Fruit fly (Drosophila melanogaster): Measurements from ENCODE around the gene Idgf3.

Idgf3 gene

DNA sequence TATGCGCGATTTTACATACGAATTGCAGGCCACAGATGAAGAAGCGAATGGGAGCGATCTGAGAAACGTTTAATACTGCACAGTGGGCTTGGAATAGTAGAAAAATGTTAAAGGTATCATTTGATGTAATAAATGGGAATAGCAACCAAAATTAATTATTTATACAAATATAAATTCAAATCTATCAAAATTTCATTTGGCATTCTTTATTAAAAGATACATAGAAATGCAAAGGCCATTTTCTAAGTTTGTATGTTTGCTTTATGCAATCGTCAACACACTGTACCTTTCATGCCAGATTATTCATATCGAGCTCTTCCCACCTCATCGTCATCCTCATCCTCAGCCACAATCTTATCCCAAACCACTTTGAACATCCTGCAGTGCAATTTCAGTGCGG lies 44.2 kb upstream of the Idgf3 start (continued):
- peak; percentile 32 for TF ChIP-seq Hnf4 (GFP tag; optimal IDR thresholded peaks at IDR 0.05)

DNA sequence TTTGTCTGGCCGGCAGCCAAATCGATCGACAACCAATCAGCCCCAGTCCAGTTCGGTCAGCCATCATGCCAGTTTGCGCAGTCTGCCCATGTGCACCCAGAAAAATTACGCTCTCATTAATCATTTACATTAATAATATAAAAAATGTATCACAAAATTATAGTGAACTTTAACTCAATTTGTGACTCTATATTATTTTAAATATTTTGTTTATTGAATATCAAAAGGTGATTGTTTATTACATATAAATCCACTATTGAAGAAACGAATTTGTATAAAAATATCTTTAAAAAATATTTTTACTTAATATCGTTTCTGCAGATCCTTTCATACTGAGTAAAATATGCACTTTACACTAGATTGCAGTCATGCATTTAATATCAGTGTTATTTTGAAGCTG lies 43.4 kb upstream of the Idgf3 start:
- no peak for TF ChIP-seq CG9705 (GFP tag; optimal IDR thresholded peaks at IDR 0.05)
- TF ChIP-seq Abd-B (GFP tag; optimal IDR thresholded peaks at IDR 0.05), result no peak
- TF ChIP-seq Dfd (GFP tag; optimal IDR thresholded peaks at IDR 0.05), result no peak
- no peak for TF ChIP-seq Dif (GFP tag; optimal IDR thresholded peaks at IDR 0.05; ENCODE audit: partially characterized antibody)
- no peak for TF ChIP-seq sage (GFP tag; optimal IDR thresholded peaks at IDR 0.05)
- no peak for TF ChIP-seq usp (GFP tag; optimal IDR thresholded peaks at IDR 0.05)
- TF ChIP-seq rgr (GFP tag; optimal IDR thresholded peaks at IDR 0.05), result peak; percentile 6
- no peak for TF ChIP-seq woc (GFP tag; optimal IDR thresholded peaks at IDR 0.05)
- no peak for TF ChIP-seq h (GFP tag; optimal IDR thresholded peaks at IDR 0.05)
- TF ChIP-seq psq (GFP tag; optimal IDR thresholded peaks at IDR 0.05), result peak; percentile 24
- no peak for TF ChIP-seq Hr83 (GFP tag; optimal IDR thresholded peaks at IDR 0.05; ENCODE audit: poor library complexity, severe bottlenecking)
- no peak for TF ChIP-seq Mio (GFP tag; optimal IDR thresholded peaks at IDR 0.05)
- TF ChIP-seq Rel (GFP tag; optimal IDR thresholded peaks at IDR 0.05), result no peak
- no peak for TF ChIP-seq Rel (tag; optimal IDR thresholded peaks at IDR 0.05)
- TF ChIP-seq brk (GFP tag; optimal IDR thresholded peaks at IDR 0.05), result no peak
- TF ChIP-seq Hr78 (GFP tag; optimal IDR thresholded peaks at IDR 0.05), result no peak
- TF ChIP-seq CrebA (GFP tag; optimal IDR thresholded peaks at IDR 0.05; ENCODE audit: borderline replicate concordance), result no peak
- TF ChIP-seq br (GFP tag; optimal IDR thresholded peaks at IDR 0.05), result no peak
- no peak for TF ChIP-seq dl (GFP tag; optimal IDR thresholded peaks at IDR 0.05; ENCODE audit: insufficient read depth in 1 of 2, partially characterized antibody in 2 of 2)
- TF ChIP-seq HLH106 (tag; optimal IDR thresholded peaks at IDR 0.05), result peak; percentile 55
- no peak for TF ChIP-seq GATAd (GFP tag; optimal IDR thresholded peaks at IDR 0.05)
- TF ChIP-seq Hnf4 (GFP tag; optimal IDR thresholded peaks at IDR 0.05), result no peak
- TF ChIP-seq sv (GFP tag; optimal IDR thresholded peaks at IDR 0.05), result no peak
- TF ChIP-seq OdsH (GFP tag; optimal IDR thresholded peaks at IDR 0.05), result peak; percentile 43
- TF ChIP-seq foxo (GFP tag; optimal IDR thresholded peaks at IDR 0.05), result peak in 1 of 2 experiments; percentile 30
- no peak for TF ChIP-seq tai (GFP tag; optimal IDR thresholded peaks at IDR 0.05)
- peak; percentile 3 for TF ChIP-seq dmrt93B (GFP tag; optimal IDR thresholded peaks at IDR 0.05)
- peak; percentile 52 for TF ChIP-seq Sp1 (GFP tag; optimal IDR thresholded peaks at IDR 0.05)

dm6 chr2L:16413772-16414171 lies 36.9 kb upstream of the Idgf3 start:
- TF ChIP-seq CrebA (GFP tag; optimal IDR thresholded peaks at IDR 0.05; ENCODE audit: borderline replicate concordance) (no peak), Hnf4 (GFP tag; optimal IDR thresholded peaks at IDR 0.05) (no peak), usp (GFP tag; optimal IDR thresholded peaks at IDR 0.05) (no peak), CG9705 (GFP tag; optimal IDR thresholded peaks at IDR 0.05) (no peak), Vsx2 (GFP tag; optimal IDR thresholded peaks at IDR 0.05; ENCODE audit: partially characterized antibody) (no peak), OdsH (GFP tag; optimal IDR thresholded peaks at IDR 0.05) (no peak), h (GFP tag; optimal IDR thresholded peaks at IDR 0.05) (no peak), sage (GFP tag; optimal IDR thresholded peaks at IDR 0.05) (no peak), jim (GFP tag; optimal IDR thresholded peaks at IDR 0.05) (no peak), psq (GFP tag; optimal IDR thresholded peaks at IDR 0.05) (no peak)

DNA sequence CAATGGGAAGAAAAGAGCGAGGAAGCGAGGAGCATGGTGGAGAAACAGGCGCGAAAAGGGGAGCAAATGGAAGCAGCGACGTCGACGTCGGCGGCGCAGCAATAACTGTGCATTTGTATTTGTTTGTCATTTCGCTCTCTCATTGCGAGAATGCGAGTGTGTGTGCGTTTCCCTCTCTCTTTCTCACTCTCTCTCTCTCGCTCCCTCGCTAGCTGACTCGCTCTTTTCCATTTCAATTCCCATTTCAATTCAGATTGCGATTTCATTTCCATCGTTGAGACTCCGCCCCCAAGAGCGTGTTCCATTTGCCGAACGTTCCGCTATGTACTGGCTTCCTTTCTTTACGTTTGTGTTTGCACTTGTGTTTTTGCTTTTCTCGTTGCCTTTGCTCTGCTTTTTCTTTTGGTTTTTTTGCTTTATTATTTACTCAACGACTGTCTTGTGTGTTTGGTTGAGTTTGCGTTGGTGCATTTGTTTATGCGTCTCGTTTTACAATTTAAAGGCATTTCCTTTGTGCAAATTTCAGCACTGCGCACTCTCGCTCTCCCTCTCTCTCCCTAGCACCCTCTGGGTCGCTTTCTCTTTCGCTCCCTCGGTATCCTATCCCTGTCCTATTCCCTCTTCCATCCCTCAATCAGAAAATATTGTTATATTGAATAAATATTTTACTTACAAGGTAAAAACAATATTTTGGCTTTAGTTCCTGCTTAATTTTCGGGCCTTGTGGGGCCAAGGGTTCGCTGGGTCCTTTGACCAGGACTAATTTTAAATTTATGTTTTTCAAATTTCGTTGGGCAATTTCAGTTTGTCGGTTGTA lies 27.8 kb upstream of the Idgf3 start:
- peak; percentile 53 for TF ChIP-seq N (GFP tag; optimal IDR thresholded peaks at IDR 0.05)
- TF ChIP-seq Hnf4 (GFP tag; optimal IDR thresholded peaks at IDR 0.05), result no peak
- TF ChIP-seq Vsx2 (GFP tag; optimal IDR thresholded peaks at IDR 0.05; ENCODE audit: partially characterized antibody), result peak; percentile 72
- TF ChIP-seq Hr78 (GFP tag; optimal IDR thresholded peaks at IDR 0.05), result no peak
- no peak for TF ChIP-seq usp (GFP tag; optimal IDR thresholded peaks at IDR 0.05)
- no peak for TF ChIP-seq tai (GFP tag; optimal IDR thresholded peaks at IDR 0.05)
- TF ChIP-seq Myc (optimal IDR thresholded peaks at IDR 0.05), result no peak
- TF ChIP-seq dmrt93B (GFP tag; optimal IDR thresholded peaks at IDR 0.05), result no peak
- peak; percentile 20 to 54 for TF ChIP-seq dl (GFP tag; optimal IDR thresholded peaks at IDR 0.05; ENCODE audit: insufficient read depth in 1 of 2, partially characterized antibody in 2 of 2)
- TF ChIP-seq Mio (GFP tag; optimal IDR thresholded peaks at IDR 0.05), result no peak
- TF ChIP-seq CG32264 (GFP tag; optimal IDR thresholded peaks at IDR 0.05), result no peak
- TF ChIP-seq Jra (GFP tag; optimal IDR thresholded peaks at IDR 0.05), result no peak
- TF ChIP-seq Dif (GFP tag; optimal IDR thresholded peaks at IDR 0.05; ENCODE audit: partially characterized antibody), result peak; percentile 73
- TF ChIP-seq Dfd (GFP tag; optimal IDR thresholded peaks at IDR 0.05), result no peak
- no peak for TF ChIP-seq CrebA (GFP tag; optimal IDR thresholded peaks at IDR 0.05; ENCODE audit: borderline replicate concordance)
- TF ChIP-seq psq (GFP tag; optimal IDR thresholded peaks at IDR 0.05), result peak; percentile 23
- no peak for TF ChIP-seq ey (GFP tag; optimal IDR thresholded peaks at IDR 0.05)
- no peak for TF ChIP-seq OdsH (GFP tag; optimal IDR thresholded peaks at IDR 0.05)
- TF ChIP-seq jim (GFP tag; optimal IDR thresholded peaks at IDR 0.05), result no peak
- no peak for TF ChIP-seq foxo (GFP tag; optimal IDR thresholded peaks at IDR 0.05)
- no peak for TF ChIP-seq sv (GFP tag; optimal IDR thresholded peaks at IDR 0.05)
- no peak for TF ChIP-seq pan (optimal IDR thresholded peaks at IDR 0.05)

All from whole organism, wandering third instar larva.